Worm (Caenorhabditis elegans) whole organism, L2 larva: ENCODE measurements around the gene C05D12.5.

Experiments used
- F13H6.1 ChIP-seq: sonication (generic microtip); optimal IDR thresholded peaks from 2 replicates; lab custom pipeline; 2016; ENCODE audit warnings: missing genetic modification characterization, missing compliant biosample characterization
- R02D3.7 ChIP-seq: fragments of 150-350 bp; optimal IDR thresholded peaks from 2 replicates; lab custom pipeline; 2014; ENCODE audit warnings: missing biosample characterization, missing genetic modification characterization
- ZK546.5 ChIP-seq: sonication (generic microtip); optimal IDR thresholded peaks from 2 replicates; lab custom pipeline; 2017; ENCODE audit warnings: missing biosample characterization, missing genetic modification characterization
- alr-1 ChIP-seq: fragments of 150-350 bp; optimal IDR thresholded peaks from 2 replicates; lab custom pipeline; 2014; ENCODE audit warnings: missing biosample characterization, missing genetic modification characterization
- aly-2 ChIP-seq: fragments of 150-350 bp; optimal IDR thresholded peaks from 2 replicates; lab custom pipeline; 2014; ENCODE audit warnings: missing biosample characterization, missing genetic modification characterization
- ama-1 ChIP-seq: fragments of 150-350 bp; optimal IDR thresholded peaks from 2 replicates; lab custom pipeline; 2018; ENCODE audit warnings: inconsistent platforms
- blmp-1 ChIP-seq: sonication (generic microtip); optimal IDR thresholded peaks from 2 replicates; lab custom pipeline; 2017; ENCODE audit warnings: missing genetic modification characterization, mild to moderate bottlenecking, missing compliant biosample characterization, antibody characterized with exemption, moderate library complexity; ENCODE audit not compliant: insufficient read depth
- ceh-16 ChIP-seq: fragments of 150-350 bp; optimal IDR thresholded peaks from 2 replicates; lab custom pipeline; 2014; ENCODE audit warnings: missing biosample characterization, missing genetic modification characterization
- crh-2 ChIP-seq: sonication (generic microtip); optimal IDR thresholded peaks from 2 replicates; lab custom pipeline; 2017; ENCODE audit warnings: missing biosample characterization, missing genetic modification characterization
- dmd-4 ChIP-seq: sonication (generic microtip); optimal IDR thresholded peaks from 2 replicates; lab custom pipeline; 2017; ENCODE audit warnings: missing biosample characterization, missing genetic modification characterization
- egl-27 ChIP-seq: sonication (generic microtip); optimal IDR thresholded peaks from 3 replicates; lab custom pipeline; 2017; ENCODE audit warnings: missing biosample characterization, missing genetic modification reagents, missing genetic modification characterization
- elt-1 ChIP-seq: fragments of 150-350 bp; optimal IDR thresholded peaks from 2 replicates; lab custom pipeline; 2014; ENCODE audit warnings: missing biosample characterization, missing genetic modification characterization
- elt-3 ChIP-seq: sonication (generic microtip); optimal IDR thresholded peaks from 2 replicates; lab custom pipeline; 2017; ENCODE audit warnings: missing biosample characterization, missing genetic modification characterization
- fos-1 ChIP-seq: fragments of 150-350 bp; optimal IDR thresholded peaks from 2 replicates; lab custom pipeline; 2014; ENCODE audit warnings: missing biosample characterization, missing genetic modification characterization
- lin-11 ChIP-seq: fragments of 150-350 bp; sonication (generic microtip); optimal IDR thresholded peaks from 2 replicates; lab custom pipeline; 2014; ENCODE audit warnings: missing biosample characterization, missing genetic modification characterization, inconsistent platforms, mixed read lengths
- lin-13 ChIP-seq: fragments of 150-350 bp; optimal IDR thresholded peaks from 2 replicates; lab custom pipeline; 2014; ENCODE audit warnings: missing biosample characterization, missing genetic modification reagents, missing genetic modification characterization
- lin-39 ChIP-seq: fragments of 150-350 bp; optimal IDR thresholded peaks from 2 replicates; lab custom pipeline; 2014; ENCODE audit warnings: missing biosample characterization, missing genetic modification reagents, missing genetic modification characterization
- lsy-2 ChIP-seq, 2 experiments: fragments of 150-350 bp in 1 of 2; sonication (generic microtip) in 1 of 2; optimal IDR thresholded peaks; 2 replicates each; lab custom pipeline; 2014 to 2017; ENCODE audit warnings: missing biosample characterization in 2 of 2, missing genetic modification characterization in 2 of 2
- mab-5 ChIP-seq: fragments of 150-350 bp; optimal IDR thresholded peaks from 2 replicates; lab custom pipeline; 2014; ENCODE audit warnings: missing biosample characterization, missing genetic modification characterization
- mbf-1 ChIP-seq: sonication (generic microtip); optimal IDR thresholded peaks from 2 replicates; lab custom pipeline; 2017; ENCODE audit warnings: missing biosample characterization, missing genetic modification characterization
- mdl-1 ChIP-seq, 2 experiments: fragments of 150-350 bp in 1 of 2; sonication (generic microtip) in 1 of 2; optimal IDR thresholded peaks; 2 replicates each; lab custom pipeline; 2017; ENCODE audit warnings: missing biosample characterization in 2 of 2, missing genetic modification characterization in 2 of 2
- nhr-10 ChIP-seq: sonication (generic microtip); optimal IDR thresholded peaks from 2 replicates; lab custom pipeline; 2017; ENCODE audit warnings: missing biosample characterization, missing genetic modification characterization
- nhr-11 ChIP-seq: fragments of 150-350 bp; optimal IDR thresholded peaks from 2 replicates; lab custom pipeline; 2014; ENCODE audit warnings: missing biosample characterization, missing genetic modification characterization
- nhr-12 ChIP-seq: fragments of 150-350 bp; optimal IDR thresholded peaks from 2 replicates; lab custom pipeline; 2014; ENCODE audit warnings: missing biosample characterization, missing genetic modification characterization
- nhr-129 ChIP-seq: fragments of 150-350 bp; optimal IDR thresholded peaks from 2 replicates; lab custom pipeline; 2014; ENCODE audit warnings: missing biosample characterization, missing genetic modification characterization
- nhr-21 ChIP-seq: fragments of 150-350 bp; optimal IDR thresholded peaks from 2 replicates; lab custom pipeline; 2014; ENCODE audit warnings: missing biosample characterization, missing genetic modification characterization
- nhr-23 ChIP-seq: fragments of 150-350 bp; optimal IDR thresholded peaks from 2 replicates; lab custom pipeline; 2014; ENCODE audit warnings: missing biosample characterization, missing genetic modification reagents, missing genetic modification characterization
- nhr-237 ChIP-seq: fragments of 150-350 bp; optimal IDR thresholded peaks from 2 replicates; lab custom pipeline; 2014; ENCODE audit warnings: missing biosample characterization, missing genetic modification characterization
- nhr-25 ChIP-seq: fragments of 150-350 bp; sonication (generic microtip); optimal IDR thresholded peaks from 3 replicates; lab custom pipeline; 2014; ENCODE audit warnings: missing biosample characterization, missing genetic modification characterization
- nhr-6 ChIP-seq: fragments of 150-350 bp; optimal IDR thresholded peaks from 2 replicates; lab custom pipeline; 2014; ENCODE audit warnings: missing biosample characterization, missing genetic modification characterization
- nhr-77 ChIP-seq: fragments of 150-350 bp; optimal IDR thresholded peaks from 2 replicates; lab custom pipeline; 2014; ENCODE audit warnings: missing biosample characterization, missing genetic modification characterization
- peb-1 ChIP-seq: fragments of 150-350 bp; optimal IDR thresholded peaks from 2 replicates; lab custom pipeline; 2014; ENCODE audit warnings: missing biosample characterization, missing genetic modification characterization
- sem-4 ChIP-seq: fragments of 150-350 bp; optimal IDR thresholded peaks from 2 replicates; lab custom pipeline; 2014; ENCODE audit warnings: missing biosample characterization, missing genetic modification reagents, missing genetic modification characterization
- skn-1 ChIP-seq: sonication (generic microtip); optimal IDR thresholded peaks from 2 replicates; lab custom pipeline; 2017; ENCODE audit warnings: missing biosample characterization, missing genetic modification characterization
- sma-3 ChIP-seq: sonication (generic microtip); optimal IDR thresholded peaks from 2 replicates; lab custom pipeline; 2016; ENCODE audit warnings: missing genetic modification reagents, missing genetic modification characterization, missing compliant biosample characterization
- sma-9 ChIP-seq, 2 experiments: fragments of 150-350 bp in 1 of 2; sonication (generic microtip) in 1 of 2; optimal IDR thresholded peaks; 2 replicates each; lab custom pipeline; 2014 to 2016; ENCODE audit warnings: missing genetic modification characterization in 2 of 2, mild to moderate bottlenecking in 1 of 2, missing biosample characterization in 1 of 2, missing compliant biosample characterization in 1 of 2, missing genetic modification reagents in 1 of 2, moderate library complexity in 1 of 2
- unc-39 ChIP-seq: fragments of 150-350 bp; optimal IDR thresholded peaks from 2 replicates; lab custom pipeline; 2014; ENCODE audit warnings: missing biosample characterization, missing genetic modification characterization
- unc-55 ChIP-seq: fragments of 150-350 bp; sonication (generic microtip); optimal IDR thresholded peaks from 3 replicates; lab custom pipeline; 2014; ENCODE audit warnings: missing biosample characterization, missing genetic modification reagents, missing genetic modification characterization
- unc-62 ChIP-seq: fragments of 150-350 bp; optimal IDR thresholded peaks from 2 replicates; lab custom pipeline; 2014; ENCODE audit warnings: missing biosample characterization, missing genetic modification reagents, missing genetic modification characterization
- zag-1 ChIP-seq: fragments of 150-350 bp; optimal IDR thresholded peaks from 2 replicates; lab custom pipeline; 2014; ENCODE audit warnings: missing biosample characterization, missing genetic modification characterization
- ztf-1 ChIP-seq: fragments of 200-800 bp; sonication (Bioruptor generic); conservative IDR thresholded peaks from 2 replicates; pipeline ENCODE4 v1.3.6; 2022; ENCODE audit warnings: missing genetic modification characterization, missing compliant biosample characterization
- ztf-11 ChIP-seq: sonication (generic microtip); optimal IDR thresholded peaks from 2 replicates; lab custom pipeline; 2017; ENCODE audit warnings: missing biosample characterization, missing genetic modification characterization
- ztf-4 ChIP-seq: fragments of 150-350 bp; optimal IDR thresholded peaks from 2 replicates; lab custom pipeline; 2014; ENCODE audit warnings: missing biosample characterization, missing genetic modification characterization

Gene C05D12.5

ce11 chrII:11450882-11451281 is 16.8 kb downstream of the C05D12.5 start:
- TF ChIP-seq nhr-10 (tag; lab: Kevin White, UChicago) = no peak
- no peak for TF ChIP-seq nhr-21 (tag; lab: Kevin White, UChicago)
- TF ChIP-seq lin-39 (tag; lab: Kevin White, UChicago) = no peak
- no peak for TF ChIP-seq sma-9 (GFP tag; optimal IDR thresholded peaks at IDR 0.05; lab: Kevin White, UChicago)
- no peak for TF ChIP-seq sma-9 (tag; optimal IDR thresholded peaks at IDR 0.05; lab: Kevin White, UChicago)
- TF ChIP-seq peb-1 = no peak
- no peak for TF ChIP-seq nhr-23 (tag; lab: Kevin White, UChicago)

- TF ChIP-seq ztf-1 (GFP tag; lab: Robert Waterston, UW) (no peak), ztf-11 (tag; lab: Kevin White, UChicago) (no peak), zag-1 (tag; lab: Kevin White, UChicago) (no peak), egl-27 (tag; lab: Kevin White, UChicago) (no peak), nhr-11 (no peak), lin-39 (tag; lab: Kevin White, UChicago) (no peak), nhr-6 (tag; lab: Kevin White, UChicago) (no peak), skn-1 (tag; lab: Kevin White, UChicago) (no peak), nhr-129 (tag; lab: Kevin White, UChicago) (no peak), ama-1 (lab: Kevin White, UChicago) (no peak), ceh-16 (tag; lab: Kevin White, UChicago) (no peak), dmd-4 (no peak), unc-39 (tag; lab: Kevin White, UChicago) (no peak), alr-1 (tag; lab: Kevin White, UChicago) (no peak)
These were observed 17.7 kb downstream of the C05D12.5 start for ce11 chrII:11451738-11452137.

ce11 chrII:11452498-11453005 is 18.5 kb downstream of the C05D12.5 start, which contains the start of gene rsp-2:
TSS of gene rsp-2 (minus strand) at chrII:11452955.
- TF ChIP-seq ZK546.5 (tag; lab: Kevin White, UChicago) = no peak
- TF ChIP-seq R02D3.7 (tag; lab: Kevin White, UChicago) = no peak

- TF ChIP-seq nhr-10 (tag; lab: Kevin White, UChicago) = no peak
- TF ChIP-seq sma-3 (GFP tag; lab: Kevin White, UChicago) = peak; percentile 84
- TF ChIP-seq lsy-2 (tag; optimal IDR thresholded peaks at IDR 0.05; lab: Kevin White, UChicago) = peak; percentile 84 to 94
- TF ChIP-seq nhr-77 (tag; lab: Kevin White, UChicago) = no peak
- no peak for TF ChIP-seq elt-3 (tag; lab: Kevin White, UChicago)
- TF ChIP-seq unc-62 = no peak
- peak; percentile 74 for TF ChIP-seq nhr-6 (tag; lab: Kevin White, UChicago)
- TF ChIP-seq zag-1 (tag; lab: Kevin White, UChicago) = peak; percentile 60
- TF ChIP-seq ceh-16 (tag; lab: Kevin White, UChicago) = peak; percentile 39
- TF ChIP-seq nhr-21 (tag; lab: Kevin White, UChicago) = peak; percentile 87
- TF ChIP-seq mdl-1 (tag; optimal IDR thresholded peaks at IDR 0.05; lab: Kevin White, UChicago) = peak in 1 of 2 experiments; percentile 74
- peak; percentile 73 for TF ChIP-seq egl-27 (tag; lab: Kevin White, UChicago)
- no peak for TF ChIP-seq ztf-11 (tag; lab: Kevin White, UChicago)
- peak; percentile 95 for TF ChIP-seq unc-55 (GFP tag; lab: Kevin White, UChicago)
- TF ChIP-seq skn-1 (tag; lab: Kevin White, UChicago) = no peak
- TF ChIP-seq lin-39 (tag; lab: Kevin White, UChicago) = no peak
- peak; percentile 48 for TF ChIP-seq blmp-1 (tag; lab: Kevin White, UChicago)
- peak; percentile 67 for TF ChIP-seq R02D3.7 (tag; lab: Kevin White, UChicago)
- TF ChIP-seq mbf-1 = no peak
- no peak for TF ChIP-seq alr-1 (tag; lab: Kevin White, UChicago)
- TF ChIP-seq ztf-4 (tag; lab: Kevin White, UChicago) = peak; percentile 74
- TF ChIP-seq unc-39 (tag; lab: Kevin White, UChicago) = no peak
- peak; percentile 90 for TF ChIP-seq F13H6.1 (tag; lab: Kevin White, UChicago)
- TF ChIP-seq ztf-1 (GFP tag; lab: Robert Waterston, UW) = no peak
- TF ChIP-seq nhr-237 (tag; lab: Kevin White, UChicago) = peak; percentile 43
- TF ChIP-seq nhr-23 (tag; lab: Kevin White, UChicago) = no peak
- TF ChIP-seq nhr-25 (tag; lab: Kevin White, UChicago) = peak; percentile 82
- no peak for TF ChIP-seq elt-1 (tag; lab: Kevin White, UChicago)
- peak; percentile 95 for TF ChIP-seq sma-9 (GFP tag; optimal IDR thresholded peaks at IDR 0.05; lab: Kevin White, UChicago)
- TF ChIP-seq sma-9 (tag; optimal IDR thresholded peaks at IDR 0.05; lab: Kevin White, UChicago) = no peak
- TF ChIP-seq nhr-129 (tag; lab: Kevin White, UChicago) = peak; percentile 92
- TF ChIP-seq mab-5 = peak; percentile 89
- no peak for TF ChIP-seq nhr-12 (tag; lab: Kevin White, UChicago)
- peak; percentile 79 for TF ChIP-seq sem-4 (tag; lab: Kevin White, UChicago)
- TF ChIP-seq ZK546.5 (tag; lab: Kevin White, UChicago) = no peak
- TF ChIP-seq lin-11 (tag; lab: Kevin White, UChicago) = peak; percentile 82
- peak; percentile 92 for TF ChIP-seq crh-2 (tag; lab: Kevin White, UChicago)
- TF ChIP-seq dmd-4 = no peak
- TF ChIP-seq nhr-11 = no peak
- no peak for TF ChIP-seq aly-2
- TF ChIP-seq lin-13 = peak; percentile 91
- TF ChIP-seq ama-1 (lab: Kevin White, UChicago) = peak; percentile 76
- TF ChIP-seq fos-1 = peak; percentile 84
These were observed 19.0 kb downstream of the C05D12.5 start, which contains the start of gene rsp-1 for ce11 chrII:11453025-11453424. TSS of gene rsp-1 (plus strand) at chrII:11453362.
